Fruit fly (Drosophila melanogaster) Kc167 (cell line): ENCODE data around the gene Pex11c.

Source experiments
- Myc ChIP-seq: fragments of >200 bp; optimal IDR thresholded peaks from 2 replicates; lab custom pipeline; 2017; ENCODE audit warnings: missing external identifiers
- h ChIP-seq: fragments of >200 bp; optimal IDR thresholded peaks from 3 replicates; lab custom pipeline; 2018; ENCODE audit warnings: missing external identifiers
- psq ChIP-seq: fragments of >200 bp; optimal IDR thresholded peaks from 2 replicates; lab custom pipeline; 2017; ENCODE audit warnings: missing external identifiers
- ttk ChIP-seq: sonication (Bioruptor generic); optimal IDR thresholded peaks from 2 replicates; lab custom pipeline; 2017; ENCODE audit warnings: missing external identifiers

DNA sequence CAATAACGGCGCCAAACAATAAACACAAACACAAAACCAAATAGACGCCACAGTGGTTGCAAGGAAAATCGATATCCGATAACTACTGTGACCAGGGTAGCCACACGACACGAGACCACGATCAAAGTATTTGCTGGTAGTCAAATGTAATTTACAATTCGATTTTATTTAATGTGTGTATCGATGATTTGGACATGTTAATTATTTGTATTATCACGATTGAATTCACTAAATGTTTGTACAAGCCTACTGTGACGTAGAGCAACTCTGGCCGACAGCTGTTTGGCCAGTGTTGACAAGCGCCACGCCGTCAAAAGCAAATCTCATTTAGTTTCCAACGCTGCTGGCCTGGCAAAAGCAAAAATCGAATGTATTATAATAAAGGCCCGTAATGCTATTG is 6.9 kb upstream of the Pex11c start, which contains the start of the genes Rad60 and EloA:
- TF ChIP-seq h (lab: Kevin White, UChicago) (no peak), psq (lab: Kevin White, UChicago) (no peak), ttk (lab: Kevin White, UChicago) (no peak), Myc (lab: Kevin White, UChicago) (no peak)
